Fruit fly (Drosophila melanogaster) whole organism, wandering third instar larva: ENCODE results near the gene ArfGAP1.

Experiments used
- Abd-B ChIP-seq: fragments of >200 bp; optimal IDR thresholded peaks from 2 replicates; lab custom pipeline; 2017; ENCODE audit warnings: missing biosample characterization, missing genetic modification characterization
- CG32264 ChIP-seq: fragments of 200-800 bp; sonication (Bioruptor generic); optimal IDR thresholded peaks from 2 replicates; lab custom pipeline; 2016; ENCODE audit warnings: missing biosample characterization, missing genetic modification characterization
- Hnf4 ChIP-seq: fragments of 200-800 bp; sonication (Bioruptor generic); optimal IDR thresholded peaks from 2 replicates; lab custom pipeline; 2016; ENCODE audit warnings: missing biosample characterization, mild to moderate bottlenecking, missing genetic modification characterization
- Hr78 ChIP-seq: fragments of >200 bp; optimal IDR thresholded peaks from 2 replicates; lab custom pipeline; 2017; ENCODE audit warnings: missing biosample characterization, missing genetic modification characterization
- OdsH ChIP-seq: fragments of 200-800 bp; sonication (Bioruptor generic); optimal IDR thresholded peaks from 2 replicates; lab custom pipeline; 2016; ENCODE audit warnings: missing biosample characterization, mild to moderate bottlenecking, missing genetic modification characterization
- br ChIP-seq: fragments of 200-800 bp; sonication (Bioruptor generic); optimal IDR thresholded peaks from 2 replicates; lab custom pipeline; 2016; ENCODE audit warnings: missing biosample characterization, missing genetic modification characterization
- dmrt93B ChIP-seq: fragments of 200-800 bp; sonication (Bioruptor generic); optimal IDR thresholded peaks from 2 replicates; lab custom pipeline; 2018; ENCODE audit warnings: missing biosample characterization, mild to moderate bottlenecking, missing genetic modification characterization
- dsf ChIP-seq: sonication (Bioruptor generic); optimal IDR thresholded peaks from 2 replicates; lab custom pipeline; 2016; ENCODE audit warnings: missing biosample characterization, missing genetic modification characterization, borderline replicate concordance
- jim ChIP-seq: fragments of 175-275, 200-325 bp; sonication (Bioruptor generic); optimal IDR thresholded peaks from 2 replicates; lab custom pipeline; 2016; ENCODE audit warnings: missing biosample characterization, mild to moderate bottlenecking, missing genetic modification characterization
- lola ChIP-seq: fragments of >200 bp; optimal IDR thresholded peaks from 2 replicates; lab custom pipeline; 2017; ENCODE audit warnings: missing biosample characterization, missing genetic modification characterization
- pan ChIP-seq: fragments of >200 bp; optimal IDR thresholded peaks from 2 replicates; lab custom pipeline; 2017
- tai ChIP-seq: sonication (Bioruptor generic); optimal IDR thresholded peaks from 2 replicates; lab custom pipeline; 2016; ENCODE audit warnings: missing biosample characterization, missing genetic modification characterization
- usp ChIP-seq: fragments of >200 bp; optimal IDR thresholded peaks from 2 replicates; lab custom pipeline; 2017; ENCODE audit warnings: missing biosample characterization, missing genetic modification characterization

DNA sequence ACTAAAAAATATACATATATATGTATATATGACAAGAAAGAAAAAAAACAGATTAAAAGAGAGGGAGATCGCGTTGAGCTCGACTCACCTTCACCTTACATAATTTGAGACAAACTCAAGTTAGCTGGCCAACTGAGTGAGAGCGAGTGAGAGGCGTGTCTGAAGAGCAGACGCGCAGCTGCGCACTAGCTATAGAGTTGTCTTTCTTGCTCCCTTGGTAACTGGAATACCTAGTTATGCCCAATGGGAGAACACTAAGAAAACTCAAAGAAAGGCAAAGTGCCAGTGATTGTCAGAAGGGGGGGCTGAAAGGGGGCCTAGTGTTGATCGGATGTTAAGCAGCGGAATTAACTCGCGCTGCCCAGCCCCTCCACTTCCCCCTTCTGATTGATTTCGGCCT, 17.1 kb upstream of the ArfGAP1 start:
- TF ChIP-seq usp (GFP tag; lab: Kevin White, UChicago) (no peak), Hnf4 (no peak), Abd-B (GFP tag; lab: Kevin White, UChicago) (no peak), br (no peak), OdsH (GFP tag; lab: Kevin White, UChicago) (no peak), lola (no peak), dsf (GFP tag; lab: Kevin White, UChicago) (no peak), pan (lab: Kevin White, UChicago) (no peak), Hr78 (GFP tag; lab: Kevin White, UChicago) (no peak), jim (GFP tag; lab: Kevin White, UChicago) (no peak), dmrt93B (no peak), tai (GFP tag; lab: Kevin White, UChicago) (no peak), CG32264 (GFP tag; lab: Kevin White, UChicago) (no peak)
